Worm (Caenorhabditis elegans) whole organism, midembryonic: ENCODE measurements around the gene F17C11.13.

Experiments
- flt-1 ChIP-seq: fragments of 200-800 bp; sonication (Bioruptor generic); IDR thresholded peaks from 2 replicates; pipeline ENCODE4 v1.3.6; 2022; ENCODE audit warnings: missing genetic modification characterization, missing compliant biosample characterization
- klf-2 ChIP-seq: fragments of 200-800 bp; sonication (Bioruptor generic); conservative IDR thresholded peaks from 2 replicates; pipeline ENCODE4 v1.3.6; 2022; ENCODE audit warnings: missing genetic modification reagents, missing genetic modification characterization, missing compliant biosample characterization
- med-1 ChIP-seq: sonication (generic microtip); optimal IDR thresholded peaks from 2 replicates; lab custom pipeline; 2017; ENCODE audit warnings: missing genetic modification characterization, mild to moderate bottlenecking, missing compliant biosample characterization, antibody characterized with exemption, missing genetic modification reagents; ENCODE audit not compliant: insufficient read depth
- ref-1 ChIP-seq: fragments of 200-800 bp; sonication (Bioruptor generic); conservative IDR thresholded peaks from 2 replicates; pipeline ENCODE4 v1.3.6; 2022; ENCODE audit warnings: missing genetic modification reagents, missing genetic modification characterization, missing compliant biosample characterization
- ztf-23 ChIP-seq: fragments of 200-800 bp; sonication (Bioruptor generic); IDR thresholded peaks from 2 replicates; pipeline ENCODE4 v1.3.6; 2022; ENCODE audit warnings: missing genetic modification reagents, missing genetic modification characterization, missing compliant biosample characterization

ce11 chrV:10970070-10970469 is 14.3 kb downstream of the F17C11.13 start, which contains the start of gene F17C11.22:
- TF ChIP-seq ztf-23 (GFP tag; lab: Robert Waterston, UW), result no peak
- no peak for TF ChIP-seq flt-1 (GFP tag; lab: Robert Waterston, UW)
- no peak for TF ChIP-seq med-1 (GFP tag; lab: Kevin White, UChicago)
- no peak for TF ChIP-seq ref-1 (GFP tag; lab: Robert Waterston, UW)
- no peak for TF ChIP-seq klf-2
